Fruit fly (Drosophila melanogaster): ENCODE measurements around the gene CG46466.
A peak's percentile ranks its signal among the peaks of the same experiment; 100 is the strongest.

The CG46466 gene

dm6 chr4:709730-710129 lies 46.8 kb upstream of the CG46466 start (continued):
- TF ChIP-seq ap (GFP tag; IDR thresholded peaks at IDR 0.05) = no peak
- peak; percentile 49 for TF ChIP-seq D19A (tag; optimal IDR thresholded peaks at IDR 0.05)
- TF ChIP-seq zen (tag; optimal IDR thresholded peaks at IDR 0.05) = no peak
- TF ChIP-seq prd (optimal IDR thresholded peaks at IDR 0.05) = no peak
- 0 out of 3 replicates have a peak, but pooled peaks have one; percentile 50 for TF ChIP-seq prd (GFP tag; IDR thresholded peaks at IDR 0.05)
- no peak for TF ChIP-seq BtbVII (GFP tag; optimal IDR thresholded peaks at IDR 0.05)
- TF ChIP-seq bbx (GFP tag; IDR thresholded peaks at IDR 0.05; ENCODE audit: partially characterized antibody) = no peak
- peak; percentile 8 for TF ChIP-seq phol (tag; optimal IDR thresholded peaks at IDR 0.05)
- no peak for TF ChIP-seq sim (GFP tag; IDR thresholded peaks at IDR 0.05)
- no peak for TF ChIP-seq zf30C (GFP tag; optimal IDR thresholded peaks at IDR 0.05)
- TF ChIP-seq H2.0 (GFP tag; IDR thresholded peaks at IDR 0.05) = no peak
- TF ChIP-seq ash1 (GFP tag; optimal IDR thresholded peaks at IDR 0.05) = no peak
- TF ChIP-seq slou (GFP tag; optimal IDR thresholded peaks at IDR 0.05) = no peak
- TF ChIP-seq nerfin-1 (tag; optimal IDR thresholded peaks at IDR 0.05) = no peak
- no peak for TF ChIP-seq Nf-YC (tag; optimal IDR thresholded peaks at IDR 0.05)
- no peak for TF ChIP-seq CG10147 (GFP tag; optimal IDR thresholded peaks at IDR 0.05)
- no peak for TF ChIP-seq repo (GFP tag; optimal IDR thresholded peaks at IDR 0.05)
- TF ChIP-seq Myb (GFP tag; optimal IDR thresholded peaks at IDR 0.05) = no peak
- no peak for TF ChIP-seq CG7372 (GFP tag; IDR thresholded peaks at IDR 0.05)
- no peak for TF ChIP-seq bcd (GFP tag; optimal IDR thresholded peaks at IDR 0.05)
- no peak for TF ChIP-seq tap (tag; optimal IDR thresholded peaks at IDR 0.05)
- TF ChIP-seq row (GFP tag; IDR thresholded peaks at IDR 0.05) = peak; percentile 58
- TF ChIP-seq CG3838 (GFP tag; optimal IDR thresholded peaks at IDR 0.05) = no peak
- no peak for TF ChIP-seq Dad (GFP tag; optimal IDR thresholded peaks at IDR 0.05)
- no peak for TF ChIP-seq Neu2 (GFP tag; optimal IDR thresholded peaks at IDR 0.05; ENCODE audit: borderline replicate concordance)
- no peak for TF ChIP-seq nerfin-2 (GFP tag; IDR thresholded peaks at IDR 0.05; ENCODE audit: partially characterized antibody)
- TF ChIP-seq twi (tag; optimal IDR thresholded peaks at IDR 0.05) = no peak
- TF ChIP-seq Asciz (GFP tag; optimal IDR thresholded peaks at IDR 0.05) = no peak
- no peak for TF ChIP-seq CG2129 (GFP tag; IDR thresholded peaks at IDR 0.05; ENCODE audit: partially characterized antibody)
- peak; percentile 22 for TF ChIP-seq CG17829 (tag; optimal IDR thresholded peaks at IDR 0.05)
- TF ChIP-seq luna (GFP tag; optimal IDR thresholded peaks at IDR 0.05) = no peak
- TF ChIP-seq CG17612 (GFP tag; IDR thresholded peaks at IDR 0.05) = no peak
- no peak for TF ChIP-seq ftz-f1 (GFP tag; optimal IDR thresholded peaks at IDR 0.05)
- TF ChIP-seq HLH3B (GFP tag; IDR thresholded peaks at IDR 0.05) = no peak
- no peak for TF ChIP-seq pb (GFP tag; optimal IDR thresholded peaks at IDR 0.05)
- TF ChIP-seq Antp (GFP tag; optimal IDR thresholded peaks at IDR 0.05) = no peak
- TF ChIP-seq tll (GFP tag; optimal IDR thresholded peaks at IDR 0.05) = no peak

dm6 chr4:708665-709064 lies 45.7 kb upstream of the CG46466 start:
- no peak for TF ChIP-seq so (GFP tag; IDR thresholded peaks at IDR 0.05)
- TF ChIP-seq tll (GFP tag; optimal IDR thresholded peaks at IDR 0.05) = peak in 1 of 2 experiments; percentile 72
- TF ChIP-seq usp (GFP tag; optimal IDR thresholded peaks at IDR 0.05) = no peak
- TF ChIP-seq CG31365 (tag; optimal IDR thresholded peaks at IDR 0.05) = no peak
- peak; percentile 57 for TF ChIP-seq pros (GFP tag; optimal IDR thresholded peaks at IDR 0.05)
- no peak for TF ChIP-seq CG10366 (GFP tag; IDR thresholded peaks at IDR 0.05)
- peak; percentile 95 for TF ChIP-seq D (optimal IDR thresholded peaks at IDR 0.05)
- TF ChIP-seq D (GFP tag; optimal IDR thresholded peaks at IDR 0.05) = no peak
- TF ChIP-seq eve (GFP tag; optimal IDR thresholded peaks at IDR 0.05) = peak in 1 of 2 experiments; percentile 11
- no peak for TF ChIP-seq Xbp1 (GFP tag; optimal IDR thresholded peaks at IDR 0.05)
- 0 out of 3 replicates have a peak, but pooled peaks have one; percentile 33 for TF ChIP-seq CG2199 (GFP tag; IDR thresholded peaks at IDR 0.05)
- no peak for TF ChIP-seq CG33213 (GFP tag; optimal IDR thresholded peaks at IDR 0.05)

All from whole organism, embryonic.